Worm (Caenorhabditis elegans) whole organism, midembryonic: ENCODE results near the gene T01B4.3.

ENCODE experiments used
- klf-2 ChIP-seq: fragments of 200-800 bp; sonication (Bioruptor generic); conservative IDR thresholded peaks from 2 replicates; pipeline ENCODE4 v1.3.6; 2022; ENCODE audit warnings: missing genetic modification reagents, missing genetic modification characterization, missing compliant biosample characterization
- ref-1 ChIP-seq: fragments of 200-800 bp; sonication (Bioruptor generic); conservative IDR thresholded peaks from 2 replicates; pipeline ENCODE4 v1.3.6; 2022; ENCODE audit warnings: missing genetic modification reagents, missing genetic modification characterization, missing compliant biosample characterization

- no peak for TF ChIP-seq ref-1 (GFP tag; lab: Robert Waterston, UW)
- no peak for TF ChIP-seq klf-2 (GFP tag; lab: Robert Waterston, UW)
Measured at ce11 chrX:16318248-16318647, 719 bp upstream of the T01B4.3 start.
